Worm (Caenorhabditis elegans) whole organism, late embryonic: ENCODE measurements around the gene ntl-4.

Experiments used
- C38D4.7 ChIP-seq: fragments of 200-800 bp; sonication (Bioruptor generic); optimal IDR thresholded peaks from 2 replicates; lab custom pipeline; 2018; ENCODE audit warnings: mild to moderate bottlenecking, missing genetic modification characterization, moderate library complexity, missing compliant biosample characterization
- F13H6.1 ChIP-seq: sonication (generic microtip); optimal IDR thresholded peaks from 2 replicates; lab custom pipeline; 2016; ENCODE audit warnings: missing genetic modification characterization, missing compliant biosample characterization
- ahr-1 ChIP-seq: sonication (generic microtip); optimal IDR thresholded peaks from 2 replicates; lab custom pipeline; 2016; ENCODE audit warnings: missing genetic modification characterization, missing compliant biosample characterization
- ama-1 ChIP-seq: fragments of 150-350 bp; optimal IDR thresholded peaks from 2 replicates; lab custom pipeline; 2014
- ceh-14 ChIP-seq: sonication (generic microtip); optimal IDR thresholded peaks from 2 replicates; lab custom pipeline; 2016; ENCODE audit warnings: missing genotype, missing genetic modification characterization, missing compliant biosample characterization
- ceh-18 ChIP-seq: sonication (generic microtip); optimal IDR thresholded peaks from 2 replicates; lab custom pipeline; 2016; ENCODE audit warnings: missing genetic modification characterization, missing compliant biosample characterization
- ceh-19 ChIP-seq: fragments of 200-800 bp; sonication (Bioruptor generic); optimal IDR thresholded peaks from 2 replicates; lab custom pipeline; 2018; ENCODE audit warnings: mild to moderate bottlenecking, missing genetic modification characterization, missing compliant biosample characterization
- ceh-2 ChIP-seq: sonication (generic microtip); optimal IDR thresholded peaks from 2 replicates; lab custom pipeline; 2016; ENCODE audit warnings: missing genotype, missing genetic modification characterization, missing compliant biosample characterization
- ceh-22 ChIP-seq: sonication (generic microtip); optimal IDR thresholded peaks from 2 replicates; lab custom pipeline; 2017; ENCODE audit warnings: missing biosample characterization, missing genetic modification characterization
- ceh-30 ChIP-seq: fragments of 150-350 bp; optimal IDR thresholded peaks from 2 replicates; lab custom pipeline; 2014; ENCODE audit warnings: missing biosample characterization, missing genetic modification characterization
- ceh-31 ChIP-seq: sonication (generic microtip); optimal IDR thresholded peaks from 2 replicates; lab custom pipeline; 2016; ENCODE audit warnings: missing genetic modification characterization, missing compliant biosample characterization
- ceh-48 ChIP-seq: sonication (generic microtip); optimal IDR thresholded peaks from 2 replicates; lab custom pipeline; 2016; ENCODE audit warnings: missing genetic modification characterization, inconsistent platforms, missing compliant biosample characterization
- ceh-9 ChIP-seq: sonication (generic microtip); optimal IDR thresholded peaks from 2 replicates; lab custom pipeline; 2016; ENCODE audit warnings: mild to moderate bottlenecking, missing genetic modification characterization, inconsistent platforms, missing compliant biosample characterization
- che-1 ChIP-seq: sonication (generic microtip); optimal IDR thresholded peaks from 2 replicates; lab custom pipeline; 2016; ENCODE audit warnings: mild to moderate bottlenecking, missing genetic modification characterization, missing compliant biosample characterization
- dve-1 ChIP-seq: sonication (generic microtip); optimal IDR thresholded peaks from 2 replicates; lab custom pipeline; 2017; ENCODE audit warnings: antibody characterized with exemption, mild to moderate bottlenecking, missing genetic modification characterization, missing compliant biosample characterization
- elt-2 ChIP-seq: sonication (generic microtip); optimal IDR thresholded peaks from 2 replicates; lab custom pipeline; 2016; ENCODE audit warnings: missing genetic modification reagents, missing genetic modification characterization, missing compliant biosample characterization
- elt-4 ChIP-seq: sonication (generic microtip); optimal IDR thresholded peaks from 2 replicates; lab custom pipeline; 2016; ENCODE audit warnings: missing genetic modification characterization, missing compliant biosample characterization
- ets-4 ChIP-seq: sonication (generic microtip); optimal IDR thresholded peaks from 2 replicates; lab custom pipeline; 2016; ENCODE audit warnings: missing genetic modification characterization, missing compliant biosample characterization
- fax-1 ChIP-seq: sonication (generic microtip); optimal IDR thresholded peaks from 2 replicates; lab custom pipeline; 2016; ENCODE audit warnings: missing genotype, missing genetic modification characterization, missing compliant biosample characterization
- fkh-10 ChIP-seq: fragments of 150-350 bp; optimal IDR thresholded peaks from 2 replicates; lab custom pipeline; 2014; ENCODE audit warnings: missing biosample characterization, missing genetic modification reagents, missing genetic modification characterization
- gmeb-2 ChIP-seq: sonication (generic microtip); optimal IDR thresholded peaks from 2 replicates; lab custom pipeline; 2016; ENCODE audit warnings: missing genetic modification characterization, inconsistent platforms, missing compliant biosample characterization
- hlh-6 ChIP-seq: sonication (generic microtip); optimal IDR thresholded peaks from 2 replicates; lab custom pipeline; 2016; ENCODE audit warnings: missing genotype, missing genetic modification characterization, missing compliant biosample characterization
- lim-6 ChIP-seq: sonication (generic microtip); optimal IDR thresholded peaks from 2 replicates; lab custom pipeline; 2016; ENCODE audit warnings: missing genetic modification characterization, missing compliant biosample characterization
- madf-2 ChIP-seq: sonication (generic microtip); optimal IDR thresholded peaks from 2 replicates; lab custom pipeline; 2017; ENCODE audit warnings: missing genetic modification characterization, missing compliant biosample characterization
- mec-3 ChIP-seq: sonication (generic microtip); optimal IDR thresholded peaks from 2 replicates; lab custom pipeline; 2016; ENCODE audit warnings: borderline replicate concordance, missing genetic modification characterization, missing compliant biosample characterization
- nfya-1 ChIP-seq: sonication (generic microtip); optimal IDR thresholded peaks from 2 replicates; lab custom pipeline; 2017; ENCODE audit warnings: missing genetic modification characterization, mild to moderate bottlenecking, missing compliant biosample characterization, antibody characterized with exemption, moderate library complexity
- nhr-232 ChIP-seq: sonication (generic microtip); optimal IDR thresholded peaks from 2 replicates; lab custom pipeline; 2016; ENCODE audit warnings: missing genetic modification characterization, missing compliant biosample characterization
- npax-4 ChIP-seq: sonication (generic microtip); optimal IDR thresholded peaks from 2 replicates; lab custom pipeline; 2016; ENCODE audit warnings: missing genetic modification characterization, missing compliant biosample characterization
- odd-2 ChIP-seq: sonication (generic microtip); optimal IDR thresholded peaks from 2 replicates; lab custom pipeline; 2017; ENCODE audit warnings: antibody characterized with exemption, mild to moderate bottlenecking, missing genetic modification characterization, missing compliant biosample characterization
- pax-1 ChIP-seq: fragments of 150-350 bp; optimal IDR thresholded peaks from 2 replicates; lab custom pipeline; 2014; ENCODE audit warnings: missing biosample characterization, missing genetic modification characterization
- pha-2 ChIP-seq: sonication (generic microtip); optimal IDR thresholded peaks from 2 replicates; lab custom pipeline; 2017; ENCODE audit warnings: mild to moderate bottlenecking, missing genetic modification characterization, missing compliant biosample characterization
- pha-4 ChIP-seq: fragments of 150-350 bp; optimal IDR thresholded peaks from 2 replicates; lab custom pipeline; 2018; ENCODE audit warnings: missing biosample characterization, missing genetic modification reagents, missing genetic modification characterization
- pros-1 ChIP-seq: fragments of 150-350 bp; optimal IDR thresholded peaks from 2 replicates; lab custom pipeline; 2014; ENCODE audit warnings: missing biosample characterization, missing genetic modification reagents, missing genetic modification characterization
- sdc-2 ChIP-seq: sonication (generic microtip); optimal IDR thresholded peaks from 2 replicates; lab custom pipeline; 2016; ENCODE audit warnings: missing genotype, missing genetic modification characterization, missing compliant biosample characterization
- sox-4 ChIP-seq: sonication (generic microtip); optimal IDR thresholded peaks from 2 replicates; lab custom pipeline; 2017; ENCODE audit warnings: mild to moderate bottlenecking, missing genetic modification characterization, inconsistent platforms, missing compliant biosample characterization
- tbx-2 ChIP-seq: sonication (generic microtip); optimal IDR thresholded peaks from 2 replicates; lab custom pipeline; 2016; ENCODE audit warnings: missing genetic modification characterization, missing compliant biosample characterization
- tbx-7 ChIP-seq: sonication (generic microtip); optimal IDR thresholded peaks from 2 replicates; lab custom pipeline; 2016; ENCODE audit warnings: missing genotype, missing genetic modification characterization, missing compliant biosample characterization
- ttx-3 ChIP-seq: sonication (generic microtip); optimal IDR thresholded peaks from 2 replicates; lab custom pipeline; 2016; ENCODE audit warnings: missing genetic modification reagents, missing genetic modification characterization, missing compliant biosample characterization
- unc-55 ChIP-seq: sonication (generic microtip); optimal IDR thresholded peaks from 2 replicates; lab custom pipeline; 2017; ENCODE audit warnings: missing biosample characterization, missing genetic modification reagents, missing genetic modification characterization
- unc-86 ChIP-seq: sonication (generic microtip); optimal IDR thresholded peaks from 2 replicates; lab custom pipeline; 2016; ENCODE audit warnings: missing genetic modification characterization, missing compliant biosample characterization

Gene ntl-4

ce11 chrIV:7910197-7910735 is at the start of gene ntl-4, which contains the start of gene npp-27:
Gene ntl-4, plus strand, starts transcription at chrIV:7910575.
Gene npp-27, minus strand, starts transcription at chrIV:7910247.
- TF ChIP-seq hlh-6 (tag; lab: Kevin White, UChicago): no peak
- TF ChIP-seq ttx-3: no peak
- TF ChIP-seq tbx-7 (tag; lab: Kevin White, UChicago): no peak
- TF ChIP-seq ceh-48: peak; percentile 24
- no peak for TF ChIP-seq pax-1 (tag; lab: Kevin White, UChicago)
- no peak for TF ChIP-seq elt-4 (tag; lab: Kevin White, UChicago)
- TF ChIP-seq ahr-1 (tag; lab: Kevin White, UChicago): no peak
- no peak for TF ChIP-seq F13H6.1 (tag; lab: Kevin White, UChicago)
- no peak for TF ChIP-seq ceh-30 (tag; lab: Kevin White, UChicago)
- TF ChIP-seq nfya-1 (tag; lab: Kevin White, UChicago): peak; percentile 4
- no peak for TF ChIP-seq ceh-9 (tag; lab: Kevin White, UChicago)
- TF ChIP-seq sox-4: no peak
- no peak for TF ChIP-seq pros-1 (tag; lab: Kevin White, UChicago)

ce11 chrIV:7868607-7869006 is 41.8 kb upstream of the ntl-4 start, which contains the start of gene flp-10:
Gene flp-10, plus strand, starts transcription at chrIV:7868907.
- TF ChIP-seq gmeb-2 (tag; lab: Kevin White, UChicago): no peak
- TF ChIP-seq ets-4 (tag; lab: Kevin White, UChicago): no peak
- no peak for TF ChIP-seq lim-6
- no peak for TF ChIP-seq npax-4 (tag; lab: Kevin White, UChicago)
- no peak for TF ChIP-seq che-1 (tag; lab: Kevin White, UChicago)
- TF ChIP-seq nhr-232 (tag; lab: Kevin White, UChicago): no peak
- no peak for TF ChIP-seq fax-1 (tag; lab: Kevin White, UChicago)
- no peak for TF ChIP-seq nfya-1 (tag; lab: Kevin White, UChicago)
- no peak for TF ChIP-seq sdc-2 (tag; lab: Kevin White, UChicago)
- no peak for TF ChIP-seq ceh-48
- TF ChIP-seq C38D4.7 (GFP tag; lab: Kevin White, UChicago): no peak

- TF ChIP-seq lim-6: no peak
- no peak for TF ChIP-seq ama-1 (lab: Kevin White, UChicago)
- TF ChIP-seq C38D4.7 (GFP tag; lab: Kevin White, UChicago): no peak
- no peak for TF ChIP-seq ceh-18 (tag; lab: Kevin White, UChicago)
- TF ChIP-seq pha-2 (tag; lab: Kevin White, UChicago): no peak
- TF ChIP-seq ahr-1 (tag; lab: Kevin White, UChicago): no peak
- no peak for TF ChIP-seq unc-55 (GFP tag; lab: Kevin White, UChicago)
- no peak for TF ChIP-seq dve-1 (tag; lab: Kevin White, UChicago)
- no peak for TF ChIP-seq madf-2 (tag; lab: Kevin White, UChicago)
- no peak for TF ChIP-seq odd-2
- TF ChIP-seq pha-4 (tag; lab: Kevin White, UChicago): no peak
- no peak for TF ChIP-seq fkh-10 (GFP tag; lab: Kevin White, UChicago)
- TF ChIP-seq ceh-19 (GFP tag; lab: Kevin White, UChicago): no peak
- TF ChIP-seq elt-2: no peak
- no peak for TF ChIP-seq ceh-9 (tag; lab: Kevin White, UChicago)
- no peak for TF ChIP-seq ceh-2 (tag; lab: Kevin White, UChicago)
- TF ChIP-seq gmeb-2 (tag; lab: Kevin White, UChicago): no peak
- no peak for TF ChIP-seq ceh-22
- TF ChIP-seq ceh-14 (tag; lab: Kevin White, UChicago): no peak
- TF ChIP-seq nhr-232 (tag; lab: Kevin White, UChicago): no peak
Observed at ce11 chrIV:7870451-7870850, 39.9 kb upstream of the ntl-4 start, which contains the start of gene T06C10.3. Gene T06C10.3, plus strand, starts transcription at chrIV:7870751.

ce11 chrIV:7877255-7877654 is 33.1 kb upstream of the ntl-4 start:
- TF ChIP-seq ceh-31 (tag; lab: Kevin White, UChicago) (no peak), unc-86 (no peak), tbx-2 (tag; lab: Kevin White, UChicago) (no peak), mec-3 (tag; lab: Kevin White, UChicago) (no peak), nhr-232 (tag; lab: Kevin White, UChicago) (no peak), unc-55 (GFP tag; lab: Kevin White, UChicago) (no peak)
